Worm (Caenorhabditis elegans) whole organism, midembryonic: ENCODE data around the gene F58E2.5.

ENCODE experiments used
- T22C8.4 ChIP-seq: fragments of 200-800 bp; sonication (Bioruptor generic); IDR thresholded peaks from 2 replicates; pipeline ENCODE4 v1.3.6; 2022; ENCODE audit warnings: missing genetic modification characterization, missing compliant biosample characterization
- cog-1 ChIP-seq: sonication (generic microtip); optimal IDR thresholded peaks from 2 replicates; lab custom pipeline; 2016; ENCODE audit warnings: missing genetic modification characterization, missing compliant biosample characterization
- flt-1 ChIP-seq: fragments of 200-800 bp; sonication (Bioruptor generic); IDR thresholded peaks from 2 replicates; pipeline ENCODE4 v1.3.6; 2022; ENCODE audit warnings: missing genetic modification characterization, missing compliant biosample characterization
- klf-2 ChIP-seq: fragments of 200-800 bp; sonication (Bioruptor generic); conservative IDR thresholded peaks from 2 replicates; pipeline ENCODE4 v1.3.6; 2022; ENCODE audit warnings: missing genetic modification reagents, missing genetic modification characterization, missing compliant biosample characterization
- med-1 ChIP-seq: sonication (generic microtip); optimal IDR thresholded peaks from 2 replicates; lab custom pipeline; 2017; ENCODE audit warnings: missing genetic modification characterization, mild to moderate bottlenecking, missing compliant biosample characterization, antibody characterized with exemption, missing genetic modification reagents; ENCODE audit not compliant: insufficient read depth
- ref-1 ChIP-seq: fragments of 200-800 bp; sonication (Bioruptor generic); conservative IDR thresholded peaks from 2 replicates; pipeline ENCODE4 v1.3.6; 2022; ENCODE audit warnings: missing genetic modification reagents, missing genetic modification characterization, missing compliant biosample characterization
- tab-1 ChIP-seq: fragments of 200-800 bp; sonication (Bioruptor generic); IDR thresholded peaks from 2 replicates; pipeline ENCODE4 v1.3.6; 2022; ENCODE audit warnings: missing genetic modification characterization, missing compliant biosample characterization
- ztf-23 ChIP-seq: fragments of 200-800 bp; sonication (Bioruptor generic); IDR thresholded peaks from 2 replicates; pipeline ENCODE4 v1.3.6; 2022; ENCODE audit warnings: missing genetic modification reagents, missing genetic modification characterization, missing compliant biosample characterization
- ztf-29 ChIP-seq: fragments of 200-800 bp; sonication (Bioruptor generic); IDR thresholded peaks from 2 replicates; pipeline ENCODE4 v1.3.6; 2022; ENCODE audit warnings: missing genetic modification reagents, missing genetic modification characterization, missing compliant biosample characterization

The F58E2.5 gene

DNA sequence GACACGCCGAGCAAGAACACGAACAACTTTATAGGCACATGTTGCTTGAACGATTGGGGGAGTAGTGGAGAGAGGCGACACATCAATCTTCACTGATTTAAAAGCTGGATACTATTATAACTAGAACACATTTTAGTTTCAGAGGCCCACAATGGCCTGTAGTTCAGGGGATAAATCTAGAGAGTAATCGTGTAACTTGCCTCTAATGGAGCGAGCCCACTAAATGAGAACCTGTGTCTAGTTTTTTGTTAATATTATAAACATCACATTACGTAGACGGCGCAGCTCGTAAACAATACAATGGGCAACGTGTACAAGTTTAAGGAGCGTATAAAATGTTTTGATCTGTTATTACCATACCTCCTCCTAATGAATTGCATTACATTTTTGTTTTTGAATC, at the start of gene F58E2.5:
F58E2.5 (plus strand) TSS at position 301 of the 400 bp plus-strand sequence.
- TF ChIP-seq ztf-29 (GFP tag; lab: Robert Waterston, UW) = no peak
- TF ChIP-seq med-1 (GFP tag; lab: Kevin White, UChicago) = no peak
- no peak for TF ChIP-seq ref-1 (GFP tag; lab: Robert Waterston, UW)
- TF ChIP-seq flt-1 (GFP tag; lab: Robert Waterston, UW) = no peak
- TF ChIP-seq cog-1 (tag; lab: Kevin White, UChicago) = no peak
- TF ChIP-seq tab-1 (GFP tag; lab: Robert Waterston, UW) = no peak
- no peak for TF ChIP-seq klf-2 (GFP tag; lab: Robert Waterston, UW)
- no peak for TF ChIP-seq ztf-23 (GFP tag; lab: Robert Waterston, UW)
- no peak for TF ChIP-seq T22C8.4 (GFP tag; lab: Robert Waterston, UW)

DNA sequence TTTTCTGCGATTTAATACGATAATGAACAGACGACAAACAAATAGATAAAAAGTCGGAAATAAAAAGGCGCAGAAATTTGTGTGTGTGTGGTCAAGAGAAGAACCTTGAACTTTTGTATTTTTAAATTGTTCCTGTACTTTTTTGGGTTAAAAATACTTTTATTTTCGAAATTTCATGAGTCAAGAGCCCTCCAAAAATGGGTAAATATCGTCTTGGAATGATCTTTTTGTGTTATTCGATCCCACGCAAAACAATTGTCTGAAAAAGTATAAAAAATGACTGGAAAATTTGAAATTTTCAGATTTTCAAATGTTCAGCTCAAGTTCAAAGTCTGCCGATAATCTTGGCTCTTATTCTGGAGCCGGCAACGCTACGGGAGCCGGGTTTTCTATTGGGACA, 49.1 kb upstream of the F58E2.5 start, which contains the start of gene C04C3.14:
C04C3.14 (plus strand) TSS at position 301 of the 400 bp plus-strand sequence.
- TF ChIP-seq med-1 (GFP tag; lab: Kevin White, UChicago) (no peak), ztf-23 (GFP tag; lab: Robert Waterston, UW) (no peak), flt-1 (GFP tag; lab: Robert Waterston, UW) (no peak), ref-1 (GFP tag; lab: Robert Waterston, UW) (no peak), cog-1 (tag; lab: Kevin White, UChicago) (no peak), ztf-29 (GFP tag; lab: Robert Waterston, UW) (no peak), tab-1 (GFP tag; lab: Robert Waterston, UW) (no peak), T22C8.4 (GFP tag; lab: Robert Waterston, UW) (no peak), klf-2 (GFP tag; lab: Robert Waterston, UW) (no peak)

DNA sequence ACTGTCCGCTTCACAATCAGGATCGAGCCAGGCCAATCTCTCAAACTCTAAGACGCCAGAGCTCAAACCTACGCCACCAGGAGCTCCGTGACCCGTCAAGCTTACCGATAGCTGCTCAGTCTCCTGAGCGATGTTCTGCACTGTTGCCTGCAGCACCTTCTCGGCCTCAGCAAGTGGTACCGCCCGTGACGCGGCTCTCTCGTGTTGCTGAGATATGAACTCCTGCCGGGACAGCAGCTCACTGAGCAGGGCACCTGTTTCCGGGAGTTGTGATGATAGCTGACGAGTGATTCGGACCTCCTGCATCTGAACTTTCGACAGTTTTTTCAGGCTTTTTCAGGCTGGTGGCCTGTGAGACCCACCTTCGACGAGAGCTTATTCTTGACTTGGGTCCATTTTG, 46.6 kb upstream of the F58E2.5 start:
- no peak for TF ChIP-seq cog-1 (tag; lab: Kevin White, UChicago)

DNA sequence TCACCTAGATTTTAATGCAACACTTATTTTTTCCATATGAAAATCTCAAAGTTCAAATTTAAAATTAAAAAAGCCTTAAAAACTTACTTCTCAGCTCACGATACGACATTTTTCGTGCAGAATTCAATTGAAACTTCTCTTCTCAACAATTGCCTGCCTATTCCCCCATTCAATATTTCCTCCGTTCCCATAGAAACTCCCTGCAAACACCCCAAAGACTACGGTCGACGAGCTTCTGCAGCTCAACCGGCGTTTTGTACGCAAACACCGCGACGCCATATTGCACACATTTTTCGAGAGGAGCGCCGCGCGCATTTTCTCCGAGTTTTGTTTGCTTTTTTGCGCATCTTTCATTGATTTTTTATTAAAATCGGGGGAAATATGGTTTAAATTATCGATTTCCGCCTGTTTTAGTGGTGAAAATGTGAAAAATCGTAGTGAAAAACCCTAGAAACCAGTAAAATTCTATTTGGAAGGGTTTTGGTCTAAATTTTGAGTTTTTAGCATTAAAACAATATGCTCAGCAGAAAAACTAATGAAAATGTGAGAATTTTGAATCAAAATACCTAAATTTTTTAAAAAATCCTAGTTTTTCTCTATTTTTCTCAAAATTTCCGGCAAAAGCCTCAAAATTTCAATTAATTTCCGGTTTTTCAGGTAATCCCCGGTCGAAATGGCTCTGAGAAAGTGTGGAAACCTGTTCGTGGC, 45.5 kb upstream of the F58E2.5 start, which contains the start of the genes dyf-3 and pdhb-1:
dyf-3 (minus strand) TSS at position 217 of the 708 bp plus-strand sequence.
pdhb-1 (plus strand) TSS at position 658 of the 708 bp plus-strand sequence.
- peak; percentile 84 for TF ChIP-seq ztf-29 (GFP tag; lab: Robert Waterston, UW)
- 0 out of 2 replicates have a peak, but pooled peaks have one; percentile 41 for TF ChIP-seq tab-1 (GFP tag; lab: Robert Waterston, UW)
- no peak for TF ChIP-seq ref-1 (GFP tag; lab: Robert Waterston, UW)

DNA sequence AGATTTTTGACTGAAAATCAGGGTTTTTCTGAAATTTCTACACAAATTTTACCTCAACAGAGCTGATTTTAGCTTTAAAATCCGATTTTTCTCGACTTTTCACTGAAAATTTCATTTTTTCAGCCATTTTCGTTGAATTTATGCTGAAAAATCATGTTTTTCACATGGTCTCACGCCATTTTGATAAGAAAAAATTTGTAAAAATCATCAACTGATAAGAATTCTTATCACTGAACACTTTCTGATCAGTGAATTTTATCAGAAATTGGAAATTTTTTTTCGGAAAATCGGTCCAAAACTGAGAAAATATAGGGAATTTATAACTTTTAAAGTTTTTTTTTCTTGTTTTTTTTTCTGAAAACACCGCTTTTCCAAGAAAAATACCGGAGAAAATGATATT, 43.8 kb upstream of the F58E2.5 start:
- TF ChIP-seq ztf-29 (GFP tag; lab: Robert Waterston, UW) = no peak
- TF ChIP-seq klf-2 (GFP tag; lab: Robert Waterston, UW) = no peak
- no peak for TF ChIP-seq med-1 (GFP tag; lab: Kevin White, UChicago)

DNA sequence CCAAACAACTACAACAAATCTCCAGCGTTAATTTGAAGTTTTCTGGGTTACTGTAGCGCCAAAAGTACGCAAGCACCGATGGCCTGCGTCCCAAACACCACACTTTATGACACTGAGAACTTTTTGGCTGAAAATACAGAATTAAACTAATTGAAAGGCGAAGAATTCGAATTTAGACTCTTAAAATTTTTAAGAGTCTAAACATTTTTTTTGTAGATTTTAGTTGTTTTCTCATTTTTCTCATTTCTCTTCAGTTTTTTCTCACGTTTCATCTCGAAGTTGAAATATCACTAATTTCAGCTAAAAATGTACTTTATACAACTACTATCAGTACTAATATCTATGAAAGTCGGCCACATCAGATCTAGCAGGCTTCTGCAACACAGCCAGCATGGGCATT, 29.3 kb upstream of the F58E2.5 start, which contains the start of gene lgc-9:
lgc-9 (plus strand) TSS at position 301 of the 400 bp plus-strand sequence.
- TF ChIP-seq flt-1 (GFP tag; lab: Robert Waterston, UW) (no peak), ztf-23 (GFP tag; lab: Robert Waterston, UW) (no peak), ztf-29 (GFP tag; lab: Robert Waterston, UW) (no peak), med-1 (GFP tag; lab: Kevin White, UChicago) (no peak), tab-1 (GFP tag; lab: Robert Waterston, UW) (no peak), cog-1 (tag; lab: Kevin White, UChicago) (no peak), klf-2 (GFP tag; lab: Robert Waterston, UW) (no peak), ref-1 (GFP tag; lab: Robert Waterston, UW) (no peak), T22C8.4 (GFP tag; lab: Robert Waterston, UW) (no peak)

DNA sequence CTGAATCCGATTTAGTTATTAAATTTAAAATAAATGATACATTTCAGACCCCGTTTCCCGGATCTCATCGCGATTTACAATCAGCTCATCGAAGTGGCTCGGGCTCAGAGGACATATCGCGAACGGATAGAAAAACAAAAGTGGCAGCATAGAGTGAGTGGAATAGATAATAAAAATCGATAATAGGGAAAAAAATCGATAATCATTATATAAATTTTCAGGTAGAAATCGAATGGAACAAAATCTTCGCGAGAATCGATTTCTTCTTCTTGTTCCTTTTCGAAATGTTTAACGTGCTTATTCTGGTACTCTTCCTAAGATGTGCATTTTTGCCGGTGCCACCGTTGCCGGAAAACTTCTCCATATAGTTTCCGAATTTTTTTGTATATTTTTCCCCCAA, 26.0 kb upstream of the F58E2.5 start:
- TF ChIP-seq med-1 (GFP tag; lab: Kevin White, UChicago) (no peak), ztf-29 (GFP tag; lab: Robert Waterston, UW) (no peak), T22C8.4 (GFP tag; lab: Robert Waterston, UW) (peak; percentile 59; the same call in 1 of the 2 replicates), ref-1 (GFP tag; lab: Robert Waterston, UW) (no peak), klf-2 (GFP tag; lab: Robert Waterston, UW) (no peak), cog-1 (tag; lab: Kevin White, UChicago) (no peak), ztf-23 (GFP tag; lab: Robert Waterston, UW) (no peak)

DNA sequence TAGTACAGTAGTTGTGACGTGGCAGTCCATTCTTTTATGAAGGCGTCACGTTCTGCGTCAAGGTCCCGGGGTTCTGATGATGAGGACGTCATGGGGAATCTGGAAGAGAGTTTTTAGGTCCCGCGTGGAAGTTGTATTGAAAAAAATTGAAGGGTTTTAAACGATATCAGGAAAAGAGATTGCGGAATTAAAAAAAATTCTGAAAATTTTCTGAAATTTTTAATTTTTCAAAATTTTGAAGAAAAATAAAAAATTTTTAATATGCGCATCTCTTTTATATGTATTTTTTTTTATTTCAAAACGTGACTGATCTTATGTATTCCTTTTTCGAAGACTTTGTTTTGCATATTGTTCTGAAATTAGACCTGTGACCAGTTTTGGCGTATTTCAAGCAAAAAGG, 22.2 kb upstream of the F58E2.5 start, which contains the start of gene C04C3.6:
C04C3.6 (minus strand) TSS at position 101 of the 400 bp plus-strand sequence.
- TF ChIP-seq flt-1 (GFP tag; lab: Robert Waterston, UW) (no peak), tab-1 (GFP tag; lab: Robert Waterston, UW) (no peak), klf-2 (GFP tag; lab: Robert Waterston, UW) (no peak), ref-1 (GFP tag; lab: Robert Waterston, UW) (no peak), cog-1 (tag; lab: Kevin White, UChicago) (no peak), med-1 (GFP tag; lab: Kevin White, UChicago) (no peak), ztf-23 (GFP tag; lab: Robert Waterston, UW) (no peak), ztf-29 (GFP tag; lab: Robert Waterston, UW) (no peak), T22C8.4 (GFP tag; lab: Robert Waterston, UW) (no peak)

DNA sequence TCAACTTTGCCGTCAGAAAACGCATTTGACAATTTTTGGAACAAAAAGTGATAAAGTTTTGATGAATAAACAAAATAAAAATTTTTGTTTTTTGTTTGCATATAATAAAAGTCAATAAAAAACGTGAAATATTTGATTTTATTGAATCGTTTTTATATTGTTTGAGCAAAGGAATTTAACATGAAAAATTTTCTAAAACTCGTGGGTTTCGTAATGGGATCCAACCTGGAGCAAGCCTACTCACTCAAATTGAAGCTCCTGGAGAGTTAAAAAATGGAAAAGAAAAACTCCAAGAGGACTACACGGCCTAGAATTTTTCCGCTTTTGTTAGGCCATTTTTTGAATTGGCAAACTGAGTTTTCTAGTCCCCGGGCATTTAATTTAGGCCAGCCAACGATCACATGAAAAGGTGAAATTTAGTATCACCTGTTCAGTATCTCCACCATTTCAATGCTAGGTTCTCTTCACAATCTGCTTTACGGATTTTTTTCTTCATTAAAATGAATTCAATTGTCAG, 16.2 kb upstream of the F58E2.5 start, which contains the start of the genes C04C3.9 and srz-60:
C04C3.9 (minus strand) TSS at position 101 of the 517 bp plus-strand sequence.
srz-60 (plus strand) TSS at position 467 of the 517 bp plus-strand sequence.
- TF ChIP-seq ztf-29 (GFP tag; lab: Robert Waterston, UW) (no peak), med-1 (GFP tag; lab: Kevin White, UChicago) (no peak)
